Fruit fly (Drosophila melanogaster) whole organism, pupa: ENCODE results near the gene CG34177.

Experiments
- CG10348 ChIP-seq: fragments of 200-800 bp; sonication (Bioruptor generic); IDR thresholded peaks from 2 replicates; pipeline ENCODE4 v1.3.6; 2022; ENCODE audit warnings: missing biosample characterization, missing genetic modification characterization
- CG12605 ChIP-seq: fragments of 200-800 bp; sonication (Bioruptor generic); IDR thresholded peaks from 2 replicates; pipeline ENCODE4 v1.3.6; 2022; ENCODE audit warnings: missing biosample characterization, missing genetic modification characterization
- CG13204 ChIP-seq: fragments of 200-800 bp; sonication (Bioruptor generic); optimal IDR thresholded peaks from 2 replicates; lab custom pipeline; 2018; ENCODE audit warnings: missing biosample characterization, mild to moderate bottlenecking, missing genetic modification characterization, moderate library complexity
- CG14655 ChIP-seq: fragments of 200-800 bp; sonication (Bioruptor generic); optimal IDR thresholded peaks from 3 replicates; lab custom pipeline; 2017; ENCODE audit warnings: mild to moderate bottlenecking, missing biosample characterization, missing genetic modification reagents, missing genetic modification characterization
- CG15710 ChIP-seq: fragments of 200-800 bp; sonication (Bioruptor generic); optimal IDR thresholded peaks from 2 replicates; lab custom pipeline; 2018; ENCODE audit warnings: missing biosample characterization, mild to moderate bottlenecking, missing genetic modification characterization, moderate library complexity
- CG17806 ChIP-seq: fragments of 200-800 bp; sonication (Bioruptor generic); optimal IDR thresholded peaks from 2 replicates; lab custom pipeline; 2018; ENCODE audit warnings: missing biosample characterization, mild to moderate bottlenecking, missing genetic modification characterization, moderate library complexity
- CG32121 ChIP-seq: fragments of 200-800 bp; sonication (Bioruptor generic); IDR thresholded peaks from 2 replicates; pipeline ENCODE4 v1.3.6; 2022; ENCODE audit warnings: missing biosample characterization, missing genetic modification characterization
- CG34367 ChIP-seq: fragments of 200-800 bp; sonication (Bioruptor generic); optimal IDR thresholded peaks from 2 replicates; lab custom pipeline; 2018; ENCODE audit warnings: missing biosample characterization, mild to moderate bottlenecking, missing genetic modification characterization
- CG4496 ChIP-seq: fragments of 200-800 bp; sonication (Bioruptor generic); IDR thresholded peaks from 3 replicates; pipeline ENCODE4 v1.3.6; 2022; ENCODE audit warnings: missing biosample characterization, missing genetic modification characterization
- CG8159 ChIP-seq: fragments of 200-800 bp; sonication (Bioruptor generic); optimal IDR thresholded peaks from 3 replicates; lab custom pipeline; 2018; ENCODE audit warnings: missing biosample characterization, mild to moderate bottlenecking, missing genetic modification characterization, moderate library complexity
- CG8301 ChIP-seq: fragments of 200-800 bp; sonication (Bioruptor generic); optimal IDR thresholded peaks from 2 replicates; lab custom pipeline; 2018; ENCODE audit warnings: missing biosample characterization, mild to moderate bottlenecking, missing genetic modification characterization
- CG9948 ChIP-seq: fragments of 200-800 bp; sonication (Bioruptor generic); optimal IDR thresholded peaks from 2 replicates; lab custom pipeline; 2018; ENCODE audit warnings: missing biosample characterization, mild to moderate bottlenecking, missing genetic modification characterization, moderate library complexity
- D1 ChIP-seq: fragments of 200-800 bp; sonication (Bioruptor generic); optimal IDR thresholded peaks from 2 replicates; lab custom pipeline; 2018; ENCODE audit warnings: missing biosample characterization, mild to moderate bottlenecking, missing genetic modification characterization, moderate library complexity
- EcR ChIP-seq: fragments of 200-800 bp; sonication (Bioruptor generic); optimal IDR thresholded peaks from 3 replicates; lab custom pipeline; 2019; ENCODE audit warnings: missing biosample characterization, missing genetic modification characterization, mild to moderate bottlenecking, moderate library complexity, missing genetic modification reagents
- Ets98B ChIP-seq: fragments of 200-800 bp; sonication (Bioruptor generic); IDR thresholded peaks from 2 replicates; pipeline ENCODE4 v1.3.6; 2022; ENCODE audit warnings: missing biosample characterization, missing genetic modification characterization
- Pif1A ChIP-seq: fragments of 200-800 bp; sonication (Bioruptor generic); optimal IDR thresholded peaks from 3 replicates; lab custom pipeline; 2016; ENCODE audit warnings: missing biosample characterization, missing genetic modification characterization
- Pif1B ChIP-seq: fragments of 200-800 bp; sonication (Bioruptor generic); optimal IDR thresholded peaks from 3 replicates; lab custom pipeline; 2016; ENCODE audit warnings: missing biosample characterization, missing genetic modification characterization
- Snoo ChIP-seq: fragments of 200-800 bp; sonication (Bioruptor generic); optimal IDR thresholded peaks from 3 replicates; lab custom pipeline; 2017; ENCODE audit warnings: missing biosample characterization, mild to moderate bottlenecking, missing genetic modification characterization, inconsistent platforms
- fd96Ca ChIP-seq: fragments of 200-800 bp; sonication (Bioruptor generic); IDR thresholded peaks from 3 replicates; pipeline ENCODE4 v1.3.6; 2022; ENCODE audit warnings: missing biosample characterization, missing genetic modification characterization
- gl ChIP-seq: fragments of 200-800 bp; sonication (Bioruptor generic); optimal IDR thresholded peaks from 2 replicates; lab custom pipeline; 2018; ENCODE audit warnings: missing biosample characterization, mild to moderate bottlenecking, missing genetic modification characterization
- rn ChIP-seq: fragments of 200-800 bp; sonication (Bioruptor generic); IDR thresholded peaks from 2 replicates; pipeline ENCODE4 v1.3.6; 2022; ENCODE audit warnings: missing biosample characterization, missing genetic modification characterization

Gene CG34177

dm6 chr2L:4433608-4434007 is at the start of gene CG34177, which contains the start of gene CG34178:
Gene CG34177, plus strand, starts transcription at chr2L:4433908.
Gene CG34178, plus strand, starts transcription at chr2L:4433908.
- no peak for TF ChIP-seq CG8301
- TF ChIP-seq Snoo (tag; lab: Kevin White, UChicago): no peak
- no peak for TF ChIP-seq CG15710 (tag; lab: Kevin White, UChicago)
- no peak for TF ChIP-seq gl (tag; lab: Kevin White, UChicago)
- no peak for TF ChIP-seq EcR
- no peak for TF ChIP-seq CG8159
- TF ChIP-seq CG10348: no peak
- no peak for TF ChIP-seq Pif1B (GFP tag; lab: Kevin White, UChicago)
- TF ChIP-seq Pif1A (GFP tag; lab: Kevin White, UChicago): no peak
- TF ChIP-seq CG34367 (tag; lab: Kevin White, UChicago): no peak
- TF ChIP-seq D1 (tag; lab: Kevin White, UChicago): no peak

dm6 chr2L:4385387-4386279 is 48.1 kb upstream of the CG34177 start, which contains the start of gene Vps53:
Gene Vps53, minus strand, starts transcription at chr2L:4386062.
- no peak for TF ChIP-seq gl (tag; lab: Kevin White, UChicago)
- no peak for TF ChIP-seq Pif1B (GFP tag; lab: Kevin White, UChicago)
- TF ChIP-seq Pif1A (GFP tag; lab: Kevin White, UChicago): no peak
- TF ChIP-seq CG13204 (GFP tag; lab: Kevin White, UChicago): no peak
- TF ChIP-seq CG12605 (GFP tag; lab: Robert Waterston, UW): no peak
- TF ChIP-seq, all 21 proteins: peak for 0

DNA sequence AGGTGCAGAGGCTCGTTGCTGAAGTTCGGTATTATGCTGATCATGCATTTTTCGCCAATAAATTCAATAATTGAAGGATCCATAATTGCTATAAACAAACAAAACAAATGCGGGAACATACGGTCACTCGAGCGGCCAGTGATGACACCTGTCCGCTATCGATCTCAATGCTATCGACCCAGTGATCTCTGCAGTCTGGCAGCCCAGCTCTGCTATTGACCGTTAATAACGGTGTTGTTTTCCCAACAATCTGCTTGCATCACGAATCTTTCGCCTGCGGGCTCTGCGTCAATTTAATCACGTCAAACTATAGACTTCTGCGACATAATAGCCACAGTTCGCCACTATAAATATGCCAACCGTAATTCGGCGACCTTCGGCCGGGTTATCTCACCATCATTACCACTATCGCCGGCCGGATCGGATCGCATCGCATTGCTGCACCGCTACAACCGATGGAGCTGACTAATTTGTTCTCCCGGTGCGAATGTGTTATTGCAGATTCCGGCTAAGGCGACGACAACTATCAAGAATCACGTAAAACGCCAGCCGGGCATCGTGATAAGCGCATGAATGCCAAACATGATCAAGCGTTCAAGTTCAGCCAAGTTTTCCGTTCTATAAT is 46.7 kb upstream of the CG34177 start, which contains the start of gene Psf2:
Psf2 (minus strand) TSS at position 431 of the 625 bp plus-strand sequence.
- no peak for TF ChIP-seq EcR
- peak; percentile 21; the same call in 1 of the 3 replicates for TF ChIP-seq CG4496 (GFP tag; lab: Robert Waterston, UW)
- TF ChIP-seq, all 21 proteins: peak for 1

dm6 chr2L:4388027-4388426 is 45.7 kb upstream of the CG34177 start, which contains the start of gene Tps1:
Gene Tps1, plus strand, starts transcription at chr2L:4388327.
- TF ChIP-seq CG8159 (no peak), D1 (tag; lab: Kevin White, UChicago) (no peak), CG8301 (no peak), fd96Ca (no peak), CG32121 (GFP tag; lab: Robert Waterston, UW) (no peak), Snoo (tag; lab: Kevin White, UChicago) (no peak), Pif1B (GFP tag; lab: Kevin White, UChicago) (no peak), CG14655 (GFP tag; lab: Kevin White, UChicago) (no peak), CG4496 (GFP tag; lab: Robert Waterston, UW) (no peak), CG34367 (tag; lab: Kevin White, UChicago) (no peak)

DNA sequence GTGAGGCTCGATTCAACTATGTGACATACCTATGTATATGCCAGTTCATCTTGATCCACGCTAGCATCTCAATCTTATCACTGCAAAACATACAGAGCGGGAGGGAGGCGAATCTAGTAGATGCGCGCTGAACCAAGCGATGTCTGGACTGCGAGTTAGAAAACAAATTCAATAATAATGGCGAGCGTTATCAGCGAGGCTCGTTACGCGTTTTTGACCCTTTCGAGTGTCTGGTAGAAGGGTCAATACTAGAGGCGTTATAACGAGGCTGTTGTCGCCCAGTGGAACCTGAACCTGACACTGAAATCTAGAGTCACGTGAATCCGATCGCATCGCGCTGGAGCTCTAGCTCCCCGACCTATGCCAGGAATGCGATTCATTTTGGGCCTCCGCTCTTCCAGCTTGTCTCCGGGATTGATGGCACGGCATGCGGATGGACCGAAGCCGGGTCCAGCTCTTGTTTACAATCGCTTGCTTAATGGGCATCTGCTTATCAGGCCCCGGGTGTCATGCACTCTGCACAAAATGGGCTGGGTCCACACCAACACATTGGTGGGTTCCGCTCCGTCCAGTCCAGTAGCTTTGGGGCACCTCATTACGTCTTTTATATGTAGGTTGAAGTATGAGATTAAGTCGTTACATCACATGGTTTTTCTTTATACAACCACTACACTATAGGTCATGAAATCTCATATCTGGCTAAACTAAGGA is 44.1 kb upstream of the CG34177 start:
- TF ChIP-seq CG10348 (no peak), CG13204 (GFP tag; lab: Kevin White, UChicago) (no peak), gl (tag; lab: Kevin White, UChicago) (no peak), EcR (peak; percentile 51), CG12605 (GFP tag; lab: Robert Waterston, UW) (no peak), CG8301 (no peak)
- TF ChIP-seq, all 21 proteins: peak for 1

DNA sequence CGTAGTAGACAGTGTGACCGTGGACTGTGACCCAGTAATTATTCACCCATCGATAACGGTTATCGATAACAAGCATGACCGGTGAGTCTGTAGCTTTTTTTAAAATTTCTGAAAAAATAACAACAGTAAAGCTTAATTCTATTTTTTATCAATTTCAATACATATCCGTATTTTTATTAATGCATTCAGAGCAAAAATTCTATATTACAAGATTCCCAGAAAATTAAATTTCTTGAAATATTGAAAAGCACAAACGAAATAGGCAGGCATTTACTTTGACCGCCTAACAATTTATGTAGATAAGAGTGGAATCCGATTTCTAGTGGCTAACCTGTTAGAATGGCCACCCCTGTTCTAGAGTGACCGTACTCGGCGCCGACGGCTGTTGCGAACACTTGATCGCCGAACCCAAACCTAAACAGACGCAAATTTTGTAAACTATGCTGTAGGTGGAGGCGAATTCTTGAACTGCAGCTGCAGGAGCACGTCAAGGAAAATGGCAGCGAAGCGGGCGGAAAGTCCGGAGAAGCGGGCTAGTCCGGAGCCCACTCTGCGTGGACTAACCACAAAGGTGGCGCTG is 39.8 kb upstream of the CG34177 start, which contains the start of gene CG3652:
CG3652 (minus strand) TSS at position 35 of the 580 bp plus-strand sequence.
- no peak for TF ChIP-seq CG8301
- TF ChIP-seq CG9948 (tag; lab: Kevin White, UChicago): no peak
- no peak for TF ChIP-seq CG10348
- no peak for TF ChIP-seq Snoo (tag; lab: Kevin White, UChicago)
- TF ChIP-seq CG13204 (GFP tag; lab: Kevin White, UChicago): no peak
- no peak for TF ChIP-seq CG4496 (GFP tag; lab: Robert Waterston, UW)
- TF ChIP-seq D1 (tag; lab: Kevin White, UChicago): no peak
- TF ChIP-seq CG8159: no peak
- TF ChIP-seq Ets98B (GFP tag; lab: Robert Waterston, UW): no peak
- no peak for TF ChIP-seq rn (GFP tag; lab: Robert Waterston, UW)
- TF ChIP-seq CG34367 (tag; lab: Kevin White, UChicago): no peak
- TF ChIP-seq CG12605 (GFP tag; lab: Robert Waterston, UW): no peak
- TF ChIP-seq CG17806 (tag; lab: Kevin White, UChicago): no peak
- no peak for TF ChIP-seq CG15710 (tag; lab: Kevin White, UChicago)
- TF ChIP-seq Pif1A (GFP tag; lab: Kevin White, UChicago): no peak
- no peak for TF ChIP-seq gl (tag; lab: Kevin White, UChicago)
